Comparison of ENCODE assay signal across 2 fruit fly cellular contexts in genomic region chr2L:7076804-7077203, dm6.
TF ChIP-seq lines count a peak whose summit lies in the region.

No protein-coding gene starts in this region.

TF ChIP-seq in whole organism, prepupa, 60 proteins besides CTCF, POLR2A, EP300 and RAD21:
- TF ChIP-seq Met (GFP tag; optimal IDR thresholded peaks at IDR 0.05; lab: Kevin White, UChicago) (no peak), dsx (GFP tag; optimal IDR thresholded peaks at IDR 0.05; lab: Kevin White, UChicago; ENCODE audit: poor library complexity, severe bottlenecking) (peak; percentile 68), Smox (GFP tag; optimal IDR thresholded peaks at IDR 0.05; lab: Kevin White, UChicago) (no peak), CG10631 (GFP tag; optimal IDR thresholded peaks at IDR 0.05; lab: Kevin White, UChicago) (peak; percentile 23), CG11902 (GFP tag; optimal IDR thresholded peaks at IDR 0.05; lab: Kevin White, UChicago) (no peak), fd85E (GFP tag; optimal IDR thresholded peaks at IDR 0.05; lab: Kevin White, UChicago) (no peak), CG7368 (GFP tag; optimal IDR thresholded peaks at IDR 0.05; lab: Kevin White, UChicago) (no peak), CG11762 (GFP tag; optimal IDR thresholded peaks at IDR 0.05; lab: Kevin White, UChicago; ENCODE audit: insufficient read depth) (no peak), OdsH (GFP tag; optimal IDR thresholded peaks at IDR 0.05; lab: Kevin White, UChicago) (no peak), spab (GFP tag; optimal IDR thresholded peaks at IDR 0.05; lab: Kevin White, UChicago) (no peak), CG6276 (GFP tag; optimal IDR thresholded peaks at IDR 0.05; lab: Kevin White, UChicago) (no peak), Eip93F (GFP tag; optimal IDR thresholded peaks at IDR 0.05; lab: Kevin White, UChicago) (no peak), Ets96B (tag; optimal IDR thresholded peaks at IDR 0.05; lab: Kevin White, UChicago) (peak; percentile 52), lz (GFP tag; optimal IDR thresholded peaks at IDR 0.05; lab: Kevin White, UChicago) (no peak), pdm3 (GFP tag; optimal IDR thresholded peaks at IDR 0.05; lab: Kevin White, UChicago) (no peak), Hr39 (GFP tag; optimal IDR thresholded peaks at IDR 0.05; lab: Kevin White, UChicago) (no peak), CG6854 (GFP tag; optimal IDR thresholded peaks at IDR 0.05; lab: Kevin White, UChicago) (no peak), CG3032 (tag; optimal IDR thresholded peaks at IDR 0.05; lab: Kevin White, UChicago) (peak; percentile 3), dac (GFP tag; optimal IDR thresholded peaks at IDR 0.05; lab: Kevin White, UChicago) (no peak), svp (GFP tag; lab: Kevin White, UChicago) (no peak), Eip78C (GFP tag; lab: Kevin White, UChicago) (peak; percentile 62), CG1621 (tag; optimal IDR thresholded peaks at IDR 0.05; lab: Kevin White, UChicago) (no peak), CG8632 (GFP tag; optimal IDR thresholded peaks at IDR 0.05; lab: Kevin White, UChicago) (no peak), CG3919 (GFP tag; optimal IDR thresholded peaks at IDR 0.05; lab: Kevin White, UChicago) (no peak), esn (GFP tag; optimal IDR thresholded peaks at IDR 0.05; lab: Kevin White, UChicago) (no peak), CG4318 (GFP tag; optimal IDR thresholded peaks at IDR 0.05; lab: Kevin White, UChicago) (no peak), Sox14 (GFP tag; optimal IDR thresholded peaks at IDR 0.05; lab: Kevin White, UChicago) (no peak), Sox15 (GFP tag; optimal IDR thresholded peaks at IDR 0.05; lab: Kevin White, UChicago) (no peak)

TF ChIP-seq in whole organism, pupa, 21 proteins besides CTCF, POLR2A, EP300 and RAD21:
- TF ChIP-seq Pif1A (GFP tag; optimal IDR thresholded peaks at IDR 0.05; lab: Kevin White, UChicago) (no peak), Pif1B (GFP tag; optimal IDR thresholded peaks at IDR 0.05; lab: Kevin White, UChicago) (no peak), CG14655 (GFP tag; optimal IDR thresholded peaks at IDR 0.05; lab: Kevin White, UChicago) (peak; percentile 3), CG9948 (tag; optimal IDR thresholded peaks at IDR 0.05; lab: Kevin White, UChicago) (peak; percentile 13), CG34367 (tag; optimal IDR thresholded peaks at IDR 0.05; lab: Kevin White, UChicago) (no peak), CG15710 (tag; optimal IDR thresholded peaks at IDR 0.05; lab: Kevin White, UChicago) (peak; percentile 36), EcR (GFP tag; optimal IDR thresholded peaks at IDR 0.05; lab: Kevin White, UChicago) (no peak), CG10348 (GFP tag; IDR thresholded peaks at IDR 0.05; lab: Robert Waterston, UW) (no peak), gl (tag; optimal IDR thresholded peaks at IDR 0.05; lab: Kevin White, UChicago) (no peak), D1 (tag; optimal IDR thresholded peaks at IDR 0.05; lab: Kevin White, UChicago) (no peak), Ets98B (GFP tag; IDR thresholded peaks at IDR 0.05; lab: Robert Waterston, UW) (no peak), CG4496 (GFP tag; IDR thresholded peaks at IDR 0.05; lab: Robert Waterston, UW) (no peak), CG13204 (GFP tag; optimal IDR thresholded peaks at IDR 0.05; lab: Kevin White, UChicago) (no peak), rn (GFP tag; IDR thresholded peaks at IDR 0.05; lab: Robert Waterston, UW) (no peak), fd96Ca (GFP tag; IDR thresholded peaks at IDR 0.05; lab: Robert Waterston, UW) (no peak), Snoo (tag; optimal IDR thresholded peaks at IDR 0.05; lab: Kevin White, UChicago) (no peak), CG8159 (tag; optimal IDR thresholded peaks at IDR 0.05; lab: Kevin White, UChicago) (peak; percentile 45), CG32121 (GFP tag; IDR thresholded peaks at IDR 0.05; lab: Robert Waterston, UW) (no peak), CG8301 (tag; optimal IDR thresholded peaks at IDR 0.05; lab: Kevin White, UChicago) (no peak), CG17806 (tag; optimal IDR thresholded peaks at IDR 0.05; lab: Kevin White, UChicago) (peak; percentile 22), CG12605 (GFP tag; IDR thresholded peaks at IDR 0.05; lab: Robert Waterston, UW) (no peak)
